Worm (Caenorhabditis elegans): ENCODE results near the gene F31F7.2.

F31F7.2 gene

DNA sequence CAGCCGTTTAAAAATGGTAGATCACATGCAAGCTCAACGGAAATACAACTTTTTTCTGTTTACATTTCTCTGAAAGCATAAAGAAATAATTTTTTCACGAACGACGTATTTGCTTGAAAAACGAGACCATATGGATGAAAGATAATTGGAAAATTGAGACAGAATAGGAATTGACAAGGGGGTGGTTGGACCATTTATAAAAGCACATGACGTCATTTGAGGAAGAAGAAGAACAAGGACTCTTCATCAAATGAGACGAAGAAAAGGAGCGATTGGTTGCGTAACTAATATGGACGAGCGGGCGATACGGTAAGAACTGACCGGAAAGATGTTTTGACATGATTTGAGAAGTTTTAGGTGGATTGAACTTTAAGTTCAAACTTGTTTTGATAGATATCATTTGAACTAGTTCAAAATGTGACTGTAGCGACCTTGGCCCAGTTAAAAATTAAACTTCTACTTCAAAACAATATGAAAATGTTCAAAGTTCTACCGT lies 42.2 kb upstream of the F31F7.2 start (continued):
- TF ChIP-seq ztf-4 (tag; optimal IDR thresholded peaks at IDR 0.05) (no peak), pqm-1 (tag; optimal IDR thresholded peaks at IDR 0.05) (no peak), lsy-2 (tag; optimal IDR thresholded peaks at IDR 0.05) (peak; percentile 32 to 65), hpl-2 (GFP tag; optimal IDR thresholded peaks at IDR 0.05) (no peak), aha-1 (tag; optimal IDR thresholded peaks at IDR 0.05) (no peak), lin-39 (tag; optimal IDR thresholded peaks at IDR 0.05) (no peak), snu-23 (GFP tag; optimal IDR thresholded peaks at IDR 0.05) (peak; percentile 61), lin-14 (GFP tag; optimal IDR thresholded peaks at IDR 0.05) (peak; percentile 77), F16B12.6 (tag; optimal IDR thresholded peaks at IDR 0.05) (no peak), dsc-1 (tag; optimal IDR thresholded peaks at IDR 0.05) (no peak), snpc-4 (tag; optimal IDR thresholded peaks at IDR 0.05) (no peak), egl-27 (tag; optimal IDR thresholded peaks at IDR 0.05) (no peak), Y116A8C.19 (tag; optimal IDR thresholded peaks at IDR 0.05; ENCODE audit: borderline replicate concordance) (no peak), elt-2 (tag; optimal IDR thresholded peaks at IDR 0.05) (peak; percentile 5), mep-1 (tag; optimal IDR thresholded peaks at IDR 0.05) (peak; percentile 51), nhr-28 (tag; optimal IDR thresholded peaks at IDR 0.05) (no peak), xbp-1 (tag; optimal IDR thresholded peaks at IDR 0.05) (peak; percentile 19), zag-1 (tag; optimal IDR thresholded peaks at IDR 0.05) (peak; percentile 33), hlh-17 (GFP tag; optimal IDR thresholded peaks at IDR 0.05; ENCODE audit: borderline replicate concordance) (no peak), alr-1 (tag; optimal IDR thresholded peaks at IDR 0.05; ENCODE audit: borderline replicate concordance) (no peak), vab-15 (tag; optimal IDR thresholded peaks at IDR 0.05) (no peak), sptf-1 (tag; optimal IDR thresholded peaks at IDR 0.05) (no peak), nhr-47 (tag; optimal IDR thresholded peaks at IDR 0.05) (peak; percentile 16), unc-130 (tag; optimal IDR thresholded peaks at IDR 0.05) (no peak), C04F5.9 (tag; optimal IDR thresholded peaks at IDR 0.05) (no peak), sox-4 (tag; optimal IDR thresholded peaks at IDR 0.05) (no peak), mab-9 (GFP tag; IDR thresholded peaks at IDR 0.05) (peak; percentile 46; the same call in 1 of the 2 replicates), fos-1 (tag; optimal IDR thresholded peaks at IDR 0.05) (no peak), pax-3 (tag; optimal IDR thresholded peaks at IDR 0.05) (no peak), nhr-237 (tag; optimal IDR thresholded peaks at IDR 0.05) (no peak), nhr-76 (tag; optimal IDR thresholded peaks at IDR 0.05) (no peak), ceh-82 (tag; optimal IDR thresholded peaks at IDR 0.05) (peak in 1 of 3 experiments; percentile 31), lin-35 (GFP tag; optimal IDR thresholded peaks at IDR 0.05) (peak in 1 of 2 experiments; percentile 27), skn-1 (tag; optimal IDR thresholded peaks at IDR 0.05) (peak; percentile 36), ces-1 (GFP tag; optimal IDR thresholded peaks at IDR 0.05) (no peak), zip-4 (GFP tag; optimal IDR thresholded peaks at IDR 0.05) (no peak), C34B4.2 (tag; optimal IDR thresholded peaks at IDR 0.05) (no peak), mdl-1 (tag; optimal IDR thresholded peaks at IDR 0.05) (no peak), aly-2 (tag; optimal IDR thresholded peaks at IDR 0.05) (no peak), lin-15B (tag; optimal IDR thresholded peaks at IDR 0.05) (no peak), fkh-4 (tag; optimal IDR thresholded peaks at IDR 0.05; ENCODE audit: borderline replicate concordance) (no peak), nhr-12 (tag; optimal IDR thresholded peaks at IDR 0.05) (no peak), nhr-11 (tag; optimal IDR thresholded peaks at IDR 0.05) (peak; percentile 20), fkh-10 (GFP tag; optimal IDR thresholded peaks at IDR 0.05) (no peak), ceh-8 (GFP tag; optimal IDR thresholded peaks at IDR 0.05) (no peak), nhr-71 (tag; optimal IDR thresholded peaks at IDR 0.05) (peak; percentile 78), lin-13 (GFP tag; optimal IDR thresholded peaks at IDR 0.05) (no peak), swsn-7 (tag; optimal IDR thresholded peaks at IDR 0.05) (peak; percentile 36), nhr-19 (GFP tag; conservative IDR thresholded peaks at IDR 0.05) (peak; percentile 36), hlh-4 (tag; optimal IDR thresholded peaks at IDR 0.05) (no peak), irx-1 (tag; optimal IDR thresholded peaks at IDR 0.05) (no peak), ceh-63 (GFP tag; optimal IDR thresholded peaks at IDR 0.05) (no peak), ama-1 (optimal IDR thresholded peaks at IDR 0.05) (peak; percentile 88)

Measured in whole organism, L1 larva.